Fruit fly (Drosophila melanogaster): ENCODE data around the gene CG7829.

CG7829 gene

DNA sequence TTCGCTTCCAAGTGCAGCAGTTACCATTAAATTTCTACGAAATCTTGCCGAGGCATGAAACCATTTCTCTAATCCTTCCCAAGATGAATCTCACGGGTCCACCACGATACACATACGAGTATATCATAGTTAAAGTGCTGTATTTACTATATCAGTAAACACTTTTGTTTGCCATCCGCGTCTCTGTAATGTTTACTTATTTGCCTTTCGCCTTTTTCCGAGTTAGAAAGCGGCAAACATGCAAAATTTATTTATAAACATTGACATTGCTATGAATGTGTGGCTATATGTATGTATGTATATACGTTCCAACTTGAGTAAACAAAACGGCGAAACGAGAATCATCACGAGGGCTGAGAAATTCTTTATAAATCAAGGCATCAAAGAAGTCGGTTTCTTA lies 13.4 kb upstream of the CG7829 start (continued):
- TF ChIP-seq CG4424 (GFP tag; optimal IDR thresholded peaks at IDR 0.05): peak; percentile 15
- TF ChIP-seq CG3407 (GFP tag; optimal IDR thresholded peaks at IDR 0.05): peak; percentile 17
- TF ChIP-seq toy (GFP tag; IDR thresholded peaks at IDR 0.05): no peak
- no peak for TF ChIP-seq mam (GFP tag; optimal IDR thresholded peaks at IDR 0.05)
- peak; percentile 62 for TF ChIP-seq lab (GFP tag; optimal IDR thresholded peaks at IDR 0.05)
- TF ChIP-seq CG7271 (tag; optimal IDR thresholded peaks at IDR 0.05): peak; percentile 85
- TF ChIP-seq Doc3 (GFP tag; IDR thresholded peaks at IDR 0.05; ENCODE audit: partially characterized antibody): no peak
- no peak for TF ChIP-seq Bteb2 (GFP tag; optimal IDR thresholded peaks at IDR 0.05)
- TF ChIP-seq dmrt99B (tag; optimal IDR thresholded peaks at IDR 0.05): no peak
- peak; percentile 3 for TF ChIP-seq CG18764 (GFP tag; optimal IDR thresholded peaks at IDR 0.05)
- TF ChIP-seq bigmax (GFP tag; optimal IDR thresholded peaks at IDR 0.05): peak; percentile 31
- peak; percentile 45 for TF ChIP-seq wek (GFP tag; optimal IDR thresholded peaks at IDR 0.05)
- peak; percentile 55 for TF ChIP-seq CG15479 (GFP tag; optimal IDR thresholded peaks at IDR 0.05)
- TF ChIP-seq CG43689 (GFP tag; IDR thresholded peaks at IDR 0.05): no peak
- no peak for TF ChIP-seq CG15514 (GFP tag; optimal IDR thresholded peaks at IDR 0.05)
- no peak for TF ChIP-seq pb (GFP tag; optimal IDR thresholded peaks at IDR 0.05)
- TF ChIP-seq CG14014 (GFP tag; IDR thresholded peaks at IDR 0.05): no peak
- TF ChIP-seq unpg (GFP tag; optimal IDR thresholded peaks at IDR 0.05): no peak
- TF ChIP-seq H15 (GFP tag; IDR thresholded peaks at IDR 0.05): no peak
- TF ChIP-seq CG7928 (GFP tag; optimal IDR thresholded peaks at IDR 0.05): no peak
- TF ChIP-seq Hmx (GFP tag; optimal IDR thresholded peaks at IDR 0.05): no peak
- TF ChIP-seq CG6854 (GFP tag; optimal IDR thresholded peaks at IDR 0.05): peak; percentile 2
- no peak for TF ChIP-seq Sin3A (optimal IDR thresholded peaks at IDR 0.05)
- no peak for TF ChIP-seq CG1647 (GFP tag; optimal IDR thresholded peaks at IDR 0.05)
- no peak for TF ChIP-seq CG16779 (GFP tag; IDR thresholded peaks at IDR 0.05)
- no peak for TF ChIP-seq Vsx1 (GFP tag; optimal IDR thresholded peaks at IDR 0.05)
- TF ChIP-seq zfh1 (GFP tag; IDR thresholded peaks at IDR 0.05): peak; percentile 51; the same call in 2 of the 3 replicates
- no peak for TF ChIP-seq ssp (GFP tag; IDR thresholded peaks at IDR 0.05)
- no peak for TF ChIP-seq ems (GFP tag; optimal IDR thresholded peaks at IDR 0.05)
- no peak for TF ChIP-seq sc (optimal IDR thresholded peaks at IDR 0.05)
- TF ChIP-seq sc (GFP tag; optimal IDR thresholded peaks at IDR 0.05): no peak
- peak; percentile 40 for TF ChIP-seq CG12104 (GFP tag; optimal IDR thresholded peaks at IDR 0.05)
- peak; percentile 48 for TF ChIP-seq CG10267 (tag; optimal IDR thresholded peaks at IDR 0.05)
- TF ChIP-seq tgo (GFP tag; IDR thresholded peaks at IDR 0.05): no peak
- peak; percentile 29 for TF ChIP-seq CG8281 (tag; optimal IDR thresholded peaks at IDR 0.05)
- TF ChIP-seq CG18262 (tag; optimal IDR thresholded peaks at IDR 0.05): peak; percentile 66
- TF ChIP-seq eve (GFP tag; optimal IDR thresholded peaks at IDR 0.05): no peak
- no peak for TF ChIP-seq CG12391 (tag; optimal IDR thresholded peaks at IDR 0.05)
- no peak; the same call in 1 of the 2 replicates for TF ChIP-seq CG31441 (GFP tag; IDR thresholded peaks at IDR 0.05)
- TF ChIP-seq fd102C (GFP tag; optimal IDR thresholded peaks at IDR 0.05): peak; percentile 94
- TF ChIP-seq lmd (GFP tag; IDR thresholded peaks at IDR 0.05): no peak
- TF ChIP-seq CG15011 (GFP tag; optimal IDR thresholded peaks at IDR 0.05): peak; percentile 40
- no peak for TF ChIP-seq CG4730 (GFP tag; IDR thresholded peaks at IDR 0.05)
- no peak for TF ChIP-seq Hr3 (GFP tag; optimal IDR thresholded peaks at IDR 0.05)
- TF ChIP-seq bcd (GFP tag; optimal IDR thresholded peaks at IDR 0.05): peak; percentile 9
- peak in 1 of 3 experiments; percentile 29 for TF ChIP-seq Stat92E (GFP tag; optimal IDR thresholded peaks at IDR 0.05)
- TF ChIP-seq CG1832 (GFP tag; optimal IDR thresholded peaks at IDR 0.05): no peak
- TF ChIP-seq Optix (GFP tag; IDR thresholded peaks at IDR 0.05): no peak
- peak; percentile 84 for TF ChIP-seq CG1233 (GFP tag; optimal IDR thresholded peaks at IDR 0.05)
- TF ChIP-seq cg (GFP tag; optimal IDR thresholded peaks at IDR 0.05): no peak
- TF ChIP-seq sens (GFP tag): peak; percentile 84
- no peak for TF ChIP-seq CG2202 (tag; optimal IDR thresholded peaks at IDR 0.05)

Data from whole organism, embryonic.